Fruit fly (Drosophila melanogaster) whole organism, pupa: Measurements from ENCODE around the gene Hsc70-2.

Source experiments
- CG10348 ChIP-seq: fragments of 200-800 bp; sonication (Bioruptor generic); IDR thresholded peaks from 2 replicates; pipeline ENCODE4 v1.3.6; 2022; ENCODE audit warnings: missing biosample characterization, missing genetic modification characterization
- CG12605 ChIP-seq: fragments of 200-800 bp; sonication (Bioruptor generic); IDR thresholded peaks from 2 replicates; pipeline ENCODE4 v1.3.6; 2022; ENCODE audit warnings: missing biosample characterization, missing genetic modification characterization
- CG13204 ChIP-seq: fragments of 200-800 bp; sonication (Bioruptor generic); optimal IDR thresholded peaks from 2 replicates; lab custom pipeline; 2018; ENCODE audit warnings: missing biosample characterization, mild to moderate bottlenecking, missing genetic modification characterization, moderate library complexity
- CG14655 ChIP-seq: fragments of 200-800 bp; sonication (Bioruptor generic); optimal IDR thresholded peaks from 3 replicates; lab custom pipeline; 2017; ENCODE audit warnings: mild to moderate bottlenecking, missing biosample characterization, missing genetic modification reagents, missing genetic modification characterization
- CG15710 ChIP-seq: fragments of 200-800 bp; sonication (Bioruptor generic); optimal IDR thresholded peaks from 2 replicates; lab custom pipeline; 2018; ENCODE audit warnings: missing biosample characterization, mild to moderate bottlenecking, missing genetic modification characterization, moderate library complexity
- CG17806 ChIP-seq: fragments of 200-800 bp; sonication (Bioruptor generic); optimal IDR thresholded peaks from 2 replicates; lab custom pipeline; 2018; ENCODE audit warnings: missing biosample characterization, mild to moderate bottlenecking, missing genetic modification characterization, moderate library complexity
- CG32121 ChIP-seq: fragments of 200-800 bp; sonication (Bioruptor generic); IDR thresholded peaks from 2 replicates; pipeline ENCODE4 v1.3.6; 2022; ENCODE audit warnings: missing biosample characterization, missing genetic modification characterization
- CG34367 ChIP-seq: fragments of 200-800 bp; sonication (Bioruptor generic); optimal IDR thresholded peaks from 2 replicates; lab custom pipeline; 2018; ENCODE audit warnings: missing biosample characterization, mild to moderate bottlenecking, missing genetic modification characterization
- CG4496 ChIP-seq: fragments of 200-800 bp; sonication (Bioruptor generic); IDR thresholded peaks from 3 replicates; pipeline ENCODE4 v1.3.6; 2022; ENCODE audit warnings: missing biosample characterization, missing genetic modification characterization
- CG8159 ChIP-seq: fragments of 200-800 bp; sonication (Bioruptor generic); optimal IDR thresholded peaks from 3 replicates; lab custom pipeline; 2018; ENCODE audit warnings: missing biosample characterization, mild to moderate bottlenecking, missing genetic modification characterization, moderate library complexity
- CG8301 ChIP-seq: fragments of 200-800 bp; sonication (Bioruptor generic); optimal IDR thresholded peaks from 2 replicates; lab custom pipeline; 2018; ENCODE audit warnings: missing biosample characterization, mild to moderate bottlenecking, missing genetic modification characterization
- CG9948 ChIP-seq: fragments of 200-800 bp; sonication (Bioruptor generic); optimal IDR thresholded peaks from 2 replicates; lab custom pipeline; 2018; ENCODE audit warnings: missing biosample characterization, mild to moderate bottlenecking, missing genetic modification characterization, moderate library complexity
- D1 ChIP-seq: fragments of 200-800 bp; sonication (Bioruptor generic); optimal IDR thresholded peaks from 2 replicates; lab custom pipeline; 2018; ENCODE audit warnings: missing biosample characterization, mild to moderate bottlenecking, missing genetic modification characterization, moderate library complexity
- EcR ChIP-seq: fragments of 200-800 bp; sonication (Bioruptor generic); optimal IDR thresholded peaks from 3 replicates; lab custom pipeline; 2019; ENCODE audit warnings: missing biosample characterization, missing genetic modification characterization, mild to moderate bottlenecking, moderate library complexity, missing genetic modification reagents
- Ets98B ChIP-seq: fragments of 200-800 bp; sonication (Bioruptor generic); IDR thresholded peaks from 2 replicates; pipeline ENCODE4 v1.3.6; 2022; ENCODE audit warnings: missing biosample characterization, missing genetic modification characterization
- Pif1A ChIP-seq: fragments of 200-800 bp; sonication (Bioruptor generic); optimal IDR thresholded peaks from 3 replicates; lab custom pipeline; 2016; ENCODE audit warnings: missing biosample characterization, missing genetic modification characterization
- Pif1B ChIP-seq: fragments of 200-800 bp; sonication (Bioruptor generic); optimal IDR thresholded peaks from 3 replicates; lab custom pipeline; 2016; ENCODE audit warnings: missing biosample characterization, missing genetic modification characterization
- Snoo ChIP-seq: fragments of 200-800 bp; sonication (Bioruptor generic); optimal IDR thresholded peaks from 3 replicates; lab custom pipeline; 2017; ENCODE audit warnings: missing biosample characterization, mild to moderate bottlenecking, missing genetic modification characterization, inconsistent platforms
- fd96Ca ChIP-seq: fragments of 200-800 bp; sonication (Bioruptor generic); IDR thresholded peaks from 3 replicates; pipeline ENCODE4 v1.3.6; 2022; ENCODE audit warnings: missing biosample characterization, missing genetic modification characterization
- gl ChIP-seq: fragments of 200-800 bp; sonication (Bioruptor generic); optimal IDR thresholded peaks from 2 replicates; lab custom pipeline; 2018; ENCODE audit warnings: missing biosample characterization, mild to moderate bottlenecking, missing genetic modification characterization
- rn ChIP-seq: fragments of 200-800 bp; sonication (Bioruptor generic); IDR thresholded peaks from 2 replicates; pipeline ENCODE4 v1.3.6; 2022; ENCODE audit warnings: missing biosample characterization, missing genetic modification characterization

Gene Hsc70-2

DNA sequence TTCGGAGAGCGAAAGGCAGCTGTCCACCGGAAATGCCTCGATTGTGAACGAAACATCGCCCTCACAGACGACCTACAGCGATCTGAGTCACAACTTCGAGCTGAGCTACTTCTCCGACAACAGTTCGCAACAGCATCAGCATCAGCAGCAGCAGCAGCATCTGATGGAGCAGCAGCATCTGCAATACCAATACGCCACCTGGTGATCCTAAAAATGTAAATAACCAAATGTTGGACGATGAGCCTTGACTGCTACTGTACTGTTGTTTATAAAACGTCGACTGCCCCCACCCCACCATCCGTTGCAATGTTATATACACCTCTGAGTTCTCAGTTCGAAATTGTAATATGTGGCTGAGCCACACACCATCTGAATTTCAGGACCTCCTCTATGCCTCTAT, 32.7 kb downstream of the Hsc70-2 start:
- no peak for TF ChIP-seq CG8301 (tag; lab: Kevin White, UChicago)
- no peak for TF ChIP-seq CG13204
- TF ChIP-seq D1 (tag; lab: Kevin White, UChicago): no peak
- no peak for TF ChIP-seq CG12605 (GFP tag; lab: Robert Waterston, UW)
- no peak for TF ChIP-seq Pif1A (GFP tag; lab: Kevin White, UChicago)
- no peak for TF ChIP-seq CG8159 (tag; lab: Kevin White, UChicago)
- TF ChIP-seq Pif1B: no peak
- no peak for TF ChIP-seq Snoo (tag; lab: Kevin White, UChicago)
- TF ChIP-seq gl (tag; lab: Kevin White, UChicago): no peak
- no peak for TF ChIP-seq rn (GFP tag; lab: Robert Waterston, UW)
- no peak for TF ChIP-seq CG9948 (tag; lab: Kevin White, UChicago)
- TF ChIP-seq Ets98B: no peak
- no peak for TF ChIP-seq CG17806
- no peak for TF ChIP-seq CG10348 (GFP tag; lab: Robert Waterston, UW)
- TF ChIP-seq CG34367 (tag; lab: Kevin White, UChicago): no peak
- TF ChIP-seq fd96Ca: no peak
- no peak for TF ChIP-seq CG15710 (tag; lab: Kevin White, UChicago)
- no peak for TF ChIP-seq CG4496
- TF ChIP-seq EcR: no peak
- TF ChIP-seq CG14655 (GFP tag; lab: Kevin White, UChicago): no peak

DNA sequence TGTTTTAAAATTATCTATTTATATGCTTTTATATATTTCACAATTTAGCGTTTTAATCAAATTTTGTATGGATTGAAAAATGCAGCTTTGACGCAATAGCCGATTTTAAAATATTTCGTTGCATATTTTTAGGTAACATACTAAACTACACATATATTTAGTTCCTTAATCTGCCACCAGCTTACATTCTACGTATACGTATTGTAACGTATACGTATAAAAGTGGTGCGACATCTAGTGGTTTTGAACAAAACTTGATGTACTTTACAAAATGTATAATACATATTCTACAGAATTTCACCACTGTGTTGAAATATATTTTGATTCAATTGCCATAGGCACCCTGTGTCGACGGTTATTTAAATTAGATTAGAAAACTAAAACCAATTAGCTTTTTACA, 33.7 kb downstream of the Hsc70-2 start:
- no peak for TF ChIP-seq CG10348 (GFP tag; lab: Robert Waterston, UW)

DNA sequence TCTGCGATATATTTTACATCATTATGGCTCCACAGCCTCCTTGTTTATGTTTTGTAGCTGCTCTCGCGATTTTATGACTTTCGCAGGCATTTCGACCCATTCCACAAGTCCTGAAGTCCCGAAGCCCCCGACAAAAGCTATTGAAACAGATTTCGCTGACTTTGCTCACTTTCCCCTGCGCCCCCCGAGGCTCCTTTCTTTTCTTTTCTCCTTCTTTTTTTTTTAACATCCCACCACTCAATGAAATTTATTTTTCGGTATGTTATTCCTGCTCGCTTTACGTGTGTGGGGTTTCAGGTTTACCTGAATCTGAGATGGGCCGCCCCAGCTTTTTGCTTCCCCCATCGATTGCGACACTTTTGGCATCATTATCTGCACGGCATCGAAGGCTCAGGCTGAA, 37.8 kb downstream of the Hsc70-2 start:
- TF ChIP-seq CG8159 (tag; lab: Kevin White, UChicago) (no peak), CG14655 (GFP tag; lab: Kevin White, UChicago) (no peak), gl (tag; lab: Kevin White, UChicago) (no peak), CG10348 (GFP tag; lab: Robert Waterston, UW) (no peak), Pif1A (GFP tag; lab: Kevin White, UChicago) (no peak), CG15710 (tag; lab: Kevin White, UChicago) (no peak), CG13204 (no peak), Ets98B (no peak), CG34367 (tag; lab: Kevin White, UChicago) (no peak), CG17806 (no peak), EcR (no peak), CG12605 (GFP tag; lab: Robert Waterston, UW) (no peak), CG8301 (tag; lab: Kevin White, UChicago) (no peak), CG32121 (no peak), D1 (tag; lab: Kevin White, UChicago) (no peak)

DNA sequence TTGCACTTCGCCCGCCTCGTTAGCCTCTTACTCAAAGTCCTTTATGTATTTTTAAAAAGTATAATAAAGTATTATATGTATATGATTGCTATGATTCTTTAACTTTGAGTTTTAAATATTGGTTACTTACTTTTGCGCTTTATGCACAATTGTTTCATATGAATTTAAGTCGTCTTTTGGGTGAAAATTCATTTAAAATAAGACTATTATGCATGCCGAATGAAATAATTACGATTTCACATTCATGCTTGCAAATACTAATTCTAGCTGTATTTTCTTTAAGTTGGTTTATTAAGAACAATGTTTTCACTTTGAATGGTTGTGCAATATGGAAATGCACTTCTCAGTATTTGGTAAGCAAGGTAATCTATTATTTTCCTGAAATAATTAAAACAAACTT, 41.4 kb downstream of the Hsc70-2 start, which contains the start of gene CG43063:
CG43063 (plus strand) TSS at position 301 of the 400 bp plus-strand sequence.
- no peak for TF ChIP-seq CG32121
- no peak for TF ChIP-seq CG15710 (tag; lab: Kevin White, UChicago)
- TF ChIP-seq CG9948 (tag; lab: Kevin White, UChicago): no peak
- no peak for TF ChIP-seq CG8301 (tag; lab: Kevin White, UChicago)
- no peak for TF ChIP-seq CG13204
- TF ChIP-seq fd96Ca: no peak
- no peak for TF ChIP-seq CG8159 (tag; lab: Kevin White, UChicago)

DNA sequence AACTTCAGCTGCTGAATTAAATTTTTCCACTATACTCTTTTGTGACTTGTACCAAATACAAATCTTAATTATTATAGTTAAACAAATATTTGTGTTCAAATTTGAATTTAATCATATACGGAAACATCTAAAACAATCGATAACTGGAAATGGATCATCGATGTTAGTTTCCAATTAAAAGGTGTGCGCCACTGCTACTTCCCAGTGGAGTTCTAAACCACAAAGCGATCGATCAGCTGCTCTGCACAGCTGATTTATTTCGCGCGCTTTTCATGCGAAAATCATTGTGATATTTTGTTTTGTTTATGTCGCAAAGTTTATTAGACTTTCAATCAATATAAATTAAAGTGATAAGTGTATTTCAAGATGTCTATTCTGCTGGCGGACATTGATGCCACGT, 43.8 kb downstream of the Hsc70-2 start, which contains the start of gene timeout:
timeout (plus strand) TSS at position 257 of the 400 bp plus-strand sequence.
- TF ChIP-seq Ets98B: no peak
- peak; percentile 13 for TF ChIP-seq D1 (tag; lab: Kevin White, UChicago)

DNA sequence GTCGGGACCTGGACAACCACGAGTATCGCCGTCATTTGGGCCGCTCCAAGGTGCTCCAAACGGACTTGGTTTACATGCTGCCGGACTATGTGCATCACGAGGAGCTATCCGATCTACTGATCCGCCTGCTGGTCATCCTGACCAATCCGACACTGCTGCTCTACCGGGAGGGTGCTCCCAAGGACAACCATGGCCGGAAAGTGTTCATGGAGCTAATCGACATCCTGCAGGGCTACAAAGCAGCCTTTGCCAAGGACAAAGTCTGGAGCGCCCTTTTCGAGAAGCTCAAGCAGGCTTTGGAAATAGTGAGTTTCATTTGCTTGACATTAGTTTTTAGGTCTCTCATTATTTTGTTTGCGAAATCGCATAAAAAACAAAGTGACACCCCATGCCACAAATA, 44.4 kb downstream of the Hsc70-2 start, which contains the start of gene CG34308:
CG34308 (plus strand) TSS at position 301 of the 400 bp plus-strand sequence.
- TF ChIP-seq CG9948 (tag; lab: Kevin White, UChicago): no peak

DNA sequence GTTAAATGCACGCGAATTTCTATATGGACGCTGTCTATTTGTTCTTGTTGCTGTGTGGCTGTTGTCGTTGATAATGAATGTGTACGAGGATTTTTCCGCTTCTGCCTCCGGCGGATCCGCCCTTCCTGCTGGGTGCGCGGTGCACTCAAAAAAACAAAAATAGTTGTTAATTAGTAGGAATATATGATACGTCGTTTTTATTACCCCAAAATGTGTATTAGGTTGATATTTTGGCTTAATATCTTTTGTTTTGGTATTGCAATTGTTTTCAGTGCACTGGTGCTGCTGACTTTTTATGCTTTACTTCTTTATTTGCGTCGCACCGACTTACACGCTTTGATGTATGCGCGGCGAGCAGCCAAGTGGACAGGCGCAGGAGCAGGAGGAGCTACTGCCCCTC, 47.1 kb downstream of the Hsc70-2 start:
- peak; percentile 35 for TF ChIP-seq CG15710 (tag; lab: Kevin White, UChicago)
- TF ChIP-seq CG10348 (GFP tag; lab: Robert Waterston, UW): no peak
- TF ChIP-seq Pif1A (GFP tag; lab: Kevin White, UChicago): peak; percentile 16
- no peak for TF ChIP-seq Snoo (tag; lab: Kevin White, UChicago)
- TF ChIP-seq CG17806: no peak
- TF ChIP-seq CG4496: peak; percentile 35; the same call in 1 of the 3 replicates
- TF ChIP-seq CG8301 (tag; lab: Kevin White, UChicago): no peak
- TF ChIP-seq CG14655 (GFP tag; lab: Kevin White, UChicago): peak; percentile 22
- TF ChIP-seq Pif1B: no peak
- no peak for TF ChIP-seq CG13204
- peak; percentile 15; the same call in 1 of the 2 replicates for TF ChIP-seq CG12605 (GFP tag; lab: Robert Waterston, UW)
- TF ChIP-seq CG8159 (tag; lab: Kevin White, UChicago): peak; percentile 45
- TF ChIP-seq rn (GFP tag; lab: Robert Waterston, UW): no peak
